Fruit fly (Drosophila melanogaster) S2 (cell line): ENCODE measurements around the gene mRpS14.

Experiments
- CG8478 ChIP-seq: fragments of >200 bp; optimal IDR thresholded peaks from 2 replicates; lab custom pipeline; 2018
- CTCF ChIP-seq, 2 experiments: fragments of >200 bp; optimal IDR thresholded peaks; 2 replicates each; lab custom pipeline; 2018

- TF ChIP-seq CTCF (optimal IDR thresholded peaks at IDR 0.05; lab: Kevin White, UChicago), result no peak
- no peak for TF ChIP-seq CG8478 (lab: Kevin White, UChicago)
Observed at dm6 chrX:19495611-19496583, 15.9 kb upstream of the mRpS14 start.
